Fruit fly (Drosophila melanogaster) S2 (cell line): Measurements from ENCODE around the gene CG9630.

ENCODE experiments used
- CG8478 ChIP-seq: fragments of >200 bp; optimal IDR thresholded peaks from 2 replicates; lab custom pipeline; 2018
- CTCF ChIP-seq, 2 experiments: fragments of >200 bp; optimal IDR thresholded peaks; 2 replicates each; lab custom pipeline; 2018

- no peak for TF ChIP-seq CTCF (optimal IDR thresholded peaks at IDR 0.05; lab: Kevin White, UChicago)
- TF ChIP-seq CG8478 (lab: Kevin White, UChicago), result no peak
Observed at dm6 chr3R:8223074-8223597, 46.6 kb downstream of the CG9630 start.
